Fruit fly (Drosophila melanogaster): ENCODE measurements around the gene Cpr65Ax1.

dm6 chr3L:6142313-6142712 is 5.5 kb downstream of the Cpr65Ax1 start, which contains the start of gene Cpr65Aw:
- no peak for TF ChIP-seq usp (GFP tag; optimal IDR thresholded peaks at IDR 0.05)
- no peak for TF ChIP-seq Dll (optimal IDR thresholded peaks at IDR 0.05)
- TF ChIP-seq CG8478 (optimal IDR thresholded peaks at IDR 0.05) = no peak
- no peak for TF ChIP-seq psq (optimal IDR thresholded peaks at IDR 0.05)
- TF ChIP-seq pan (optimal IDR thresholded peaks at IDR 0.05) = no peak
